Worm (Caenorhabditis elegans) whole organism, L4 larva: ENCODE data around the gene clec-142.
A peak's percentile ranks its signal among the peaks of the same experiment; 100 is the strongest.

Experiments
- aly-2 ChIP-seq: sonication (generic microtip); optimal IDR thresholded peaks from 2 replicates; lab custom pipeline; 2018; ENCODE audit warnings: missing biosample characterization, missing genetic modification characterization
- ama-1 ChIP-seq: fragments of 150-350 bp; optimal IDR thresholded peaks from 2 replicates; lab custom pipeline; 2014; ENCODE audit warnings: inconsistent platforms, mixed read lengths
- mdl-1 ChIP-seq, 2 experiments: fragments of 150-350 bp in 1 of 2; sonication (generic microtip) in 1 of 2; optimal IDR thresholded peaks; 2 replicates each; lab custom pipeline; 2014 to 2017; ENCODE audit warnings: missing biosample characterization in 2 of 2, missing genetic modification characterization in 2 of 2
- nhr-6 ChIP-seq: fragments of 150-350 bp; optimal IDR thresholded peaks from 2 replicates; lab custom pipeline; 2014; ENCODE audit warnings: missing biosample characterization, missing genetic modification characterization
- nhr-76 ChIP-seq: fragments of 150-350 bp; optimal IDR thresholded peaks from 2 replicates; lab custom pipeline; 2014; ENCODE audit warnings: missing biosample characterization, missing genetic modification characterization
- skn-1 ChIP-seq: fragments of 150-350 bp; optimal IDR thresholded peaks from 2 replicates; lab custom pipeline; 2014; ENCODE audit warnings: missing biosample characterization, missing genetic modification characterization
- unc-130 ChIP-seq: sonication (generic microtip); optimal IDR thresholded peaks from 2 replicates; lab custom pipeline; 2016; ENCODE audit warnings: missing genetic modification reagents, missing genetic modification characterization, missing compliant biosample characterization
- ztf-11 ChIP-seq: fragments of 150-350 bp; optimal IDR thresholded peaks from 2 replicates; lab custom pipeline; 2014; ENCODE audit warnings: missing biosample characterization, missing genetic modification characterization

- TF ChIP-seq mdl-1 (tag; optimal IDR thresholded peaks at IDR 0.05; lab: Kevin White, UChicago) (peak in 1 of 2 experiments; percentile 3), nhr-6 (tag; lab: Kevin White, UChicago) (no peak), ztf-11 (no peak), skn-1 (no peak), nhr-76 (tag; lab: Kevin White, UChicago) (no peak), aly-2 (tag; lab: Kevin White, UChicago) (no peak), ama-1 (lab: Kevin White, UChicago) (no peak), unc-130 (GFP tag; lab: Kevin White, UChicago) (no peak)
Measured at ce11 chrII:8329462-8329861, 51.0 kb downstream of the clec-142 start, which contains the start of gene C26D10.4.
